Worm (Caenorhabditis elegans): Measurements from ENCODE around the gene unc-26.

ce11 chrIV:13255886-13256285, 16.4 kb downstream of the unc-26 start, which contains the start of gene bus-12:
- TF ChIP-seq zag-1 (tag; optimal IDR thresholded peaks at IDR 0.05) (no peak), ceh-82 (tag; optimal IDR thresholded peaks at IDR 0.05) (no peak), lin-39 (tag; optimal IDR thresholded peaks at IDR 0.05) (no peak), snpc-4 (tag; optimal IDR thresholded peaks at IDR 0.05) (no peak), mep-1 (tag; optimal IDR thresholded peaks at IDR 0.05) (no peak), unc-130 (tag; optimal IDR thresholded peaks at IDR 0.05) (no peak), ama-1 (optimal IDR thresholded peaks at IDR 0.05) (no peak), nhr-85 (tag) (no peak), ceh-63 (GFP tag; optimal IDR thresholded peaks at IDR 0.05) (no peak), rnt-1 (tag; optimal IDR thresholded peaks at IDR 0.05) (no peak), nhr-90 (tag; optimal IDR thresholded peaks at IDR 0.05; ENCODE audit: poor library complexity) (no peak), hlh-17 (GFP tag; optimal IDR thresholded peaks at IDR 0.05; ENCODE audit: borderline replicate concordance) (no peak), skn-1 (tag; optimal IDR thresholded peaks at IDR 0.05) (no peak)

Data from whole organism, L1 larva.